Worm (Caenorhabditis elegans) whole organism, midembryonic: Measurements from ENCODE around the gene acaa-2.

Experiments used
- T22C8.4 ChIP-seq: fragments of 200-800 bp; sonication (Bioruptor generic); IDR thresholded peaks from 2 replicates; pipeline ENCODE4 v1.3.6; 2022; ENCODE audit warnings: missing genetic modification characterization, missing compliant biosample characterization
- flt-1 ChIP-seq: fragments of 200-800 bp; sonication (Bioruptor generic); IDR thresholded peaks from 2 replicates; pipeline ENCODE4 v1.3.6; 2022; ENCODE audit warnings: missing genetic modification characterization, missing compliant biosample characterization
- klf-2 ChIP-seq: fragments of 200-800 bp; sonication (Bioruptor generic); conservative IDR thresholded peaks from 2 replicates; pipeline ENCODE4 v1.3.6; 2022; ENCODE audit warnings: missing genetic modification reagents, missing genetic modification characterization, missing compliant biosample characterization
- med-1 ChIP-seq: sonication (generic microtip); optimal IDR thresholded peaks from 2 replicates; lab custom pipeline; 2017; ENCODE audit warnings: missing genetic modification characterization, mild to moderate bottlenecking, missing compliant biosample characterization, antibody characterized with exemption, missing genetic modification reagents; ENCODE audit not compliant: insufficient read depth
- ref-1 ChIP-seq: fragments of 200-800 bp; sonication (Bioruptor generic); conservative IDR thresholded peaks from 2 replicates; pipeline ENCODE4 v1.3.6; 2022; ENCODE audit warnings: missing genetic modification reagents, missing genetic modification characterization, missing compliant biosample characterization
- ztf-23 ChIP-seq: fragments of 200-800 bp; sonication (Bioruptor generic); IDR thresholded peaks from 2 replicates; pipeline ENCODE4 v1.3.6; 2022; ENCODE audit warnings: missing genetic modification reagents, missing genetic modification characterization, missing compliant biosample characterization

- TF ChIP-seq T22C8.4 (GFP tag; lab: Robert Waterston, UW) (no peak), flt-1 (GFP tag; lab: Robert Waterston, UW) (no peak), ref-1 (GFP tag; lab: Robert Waterston, UW) (no peak), ztf-23 (GFP tag; lab: Robert Waterston, UW) (no peak), klf-2 (no peak), med-1 (GFP tag; lab: Kevin White, UChicago) (no peak)
These were observed 35.5 kb downstream of the acaa-2 start, which contains the start of gene T03F6.6 for ce11 chrIII:13380196-13380595.
